Fruit fly (Drosophila melanogaster) whole organism, embryonic: ENCODE results near the gene Jhbp11.
A peak's percentile ranks its signal among the peaks of the same experiment; 100 is the strongest.

Source experiments
- Ada2b ChIP-seq: fragments of 200-800 bp; sonication (Bioruptor generic); IDR thresholded peaks from 2 replicates; pipeline ENCODE4 v1.3.6; 2022; ENCODE audit warnings: missing biosample characterization, missing genetic modification characterization
- Bdp1 ChIP-seq: fragments of 200-800 bp; sonication (Bioruptor generic); optimal IDR thresholded peaks from 3 replicates; lab custom pipeline; 2016; ENCODE audit warnings: missing biosample characterization, missing genetic modification characterization
- CG10321 ChIP-seq: fragments of 200-800 bp; sonication (Bioruptor generic); IDR thresholded peaks from 2 replicates; pipeline ENCODE4 v1.3.6; 2022; ENCODE audit warnings: missing biosample characterization, missing genetic modification characterization
- CG12219 ChIP-seq: fragments of 200-800 bp; sonication (Bioruptor generic); optimal IDR thresholded peaks from 3 replicates; lab custom pipeline; 2018; ENCODE audit warnings: missing biosample characterization, mild to moderate bottlenecking, missing genetic modification characterization
- CG14710 ChIP-seq: fragments of 200-800 bp; sonication (Bioruptor generic); optimal IDR thresholded peaks from 3 replicates; lab custom pipeline; 2019; ENCODE audit warnings: missing biosample characterization, mild to moderate bottlenecking, missing genetic modification characterization, moderate library complexity
- CG14860 ChIP-seq: fragments of 200-800 bp; sonication (Bioruptor generic); IDR thresholded peaks from 3 replicates; pipeline ENCODE4 v1.3.6; 2022; ENCODE audit warnings: missing biosample characterization, missing genetic modification characterization; ENCODE audit not compliant: partially characterized antibody
- CG15696 ChIP-seq: fragments of 200-800 bp; sonication (Bioruptor generic); optimal IDR thresholded peaks from 2 replicates; lab custom pipeline; 2019; ENCODE audit warnings: missing biosample characterization, mild to moderate bottlenecking, missing genetic modification characterization, moderate library complexity
- CG17829 ChIP-seq: fragments of 200-800 bp; optimal IDR thresholded peaks from 2 replicates; lab custom pipeline; 2019; ENCODE audit warnings: missing biosample characterization, mild to moderate bottlenecking, missing genetic modification characterization, moderate library complexity
- CG1832 ChIP-seq: fragments of 200-800 bp; sonication (Bioruptor generic); optimal IDR thresholded peaks from 2 replicates; lab custom pipeline; 2017; ENCODE audit warnings: missing biosample characterization, mild to moderate bottlenecking, missing genetic modification characterization, inconsistent platforms
- CG30020 ChIP-seq: fragments of 200-800 bp; optimal IDR thresholded peaks from 2 replicates; lab custom pipeline; 2019; ENCODE audit warnings: missing biosample characterization, mild to moderate bottlenecking, missing genetic modification characterization, moderate library complexity
- CG3065 ChIP-seq: fragments of 200-800 bp; sonication (Bioruptor generic); optimal IDR thresholded peaks from 2 replicates; lab custom pipeline; 2016; ENCODE audit warnings: missing biosample characterization, missing genetic modification characterization
- CG31224 ChIP-seq: fragments of 200-800 bp; sonication (Bioruptor generic); IDR thresholded peaks from 2 replicates; pipeline ENCODE4 v1.3.6; 2022; ENCODE audit warnings: missing biosample characterization, missing genetic modification characterization
- CG3726 ChIP-seq: fragments of 200-800 bp; sonication (Bioruptor generic); IDR thresholded peaks from 3 replicates; pipeline ENCODE4, ENCODE4 v1.3.6; 2022; ENCODE audit warnings: missing biosample characterization, missing genetic modification characterization
- CG3838 ChIP-seq: fragments of 200-800 bp; sonication (Bioruptor generic); optimal IDR thresholded peaks from 3 replicates; lab custom pipeline; 2016; ENCODE audit warnings: missing biosample characterization, missing genetic modification characterization
- CG4328 ChIP-seq: fragments of 200-800 bp; sonication (Bioruptor generic); optimal IDR thresholded peaks from 3 replicates; lab custom pipeline; 2017; ENCODE audit warnings: missing biosample characterization, missing genetic modification reagents, missing genetic modification characterization
- CG4820 ChIP-seq: fragments of 200-800 bp; sonication (Bioruptor generic); optimal IDR thresholded peaks from 3 replicates; lab custom pipeline; 2016; ENCODE audit warnings: missing biosample characterization, missing genetic modification characterization
- CG4854 ChIP-seq: fragments of 200-800 bp; sonication (Bioruptor generic); optimal IDR thresholded peaks from 2 replicates; lab custom pipeline; 2016; ENCODE audit warnings: missing biosample characterization, missing genetic modification characterization, inconsistent platforms
- CG6765 ChIP-seq: fragments of 200-800 bp; sonication (Bioruptor generic); optimal IDR thresholded peaks from 3 replicates; lab custom pipeline; 2017; ENCODE audit warnings: missing biosample characterization, mild to moderate bottlenecking, missing genetic modification characterization
- CG6854 ChIP-seq: fragments of 200-800 bp; sonication (Bioruptor generic); optimal IDR thresholded peaks from 3 replicates; lab custom pipeline; 2017; ENCODE audit warnings: missing biosample characterization, mild to moderate bottlenecking, missing genetic modification characterization
- CG7839 ChIP-seq: fragments of 200-800 bp; sonication (Bioruptor generic); optimal IDR thresholded peaks from 3 replicates; lab custom pipeline; 2018; ENCODE audit warnings: missing biosample characterization, mild to moderate bottlenecking, missing genetic modification characterization, moderate library complexity
- CG8089 ChIP-seq: fragments of 200-800 bp; sonication (Bioruptor generic); optimal IDR thresholded peaks from 3 replicates; lab custom pipeline; 2016; ENCODE audit warnings: missing biosample characterization, missing genetic modification characterization
- CG9215 ChIP-seq: fragments of 200-800 bp; sonication (Bioruptor generic); IDR thresholded peaks from 2 replicates; pipeline ENCODE4 v1.3.6; 2022; ENCODE audit warnings: missing biosample characterization, missing genetic modification characterization
- Dbx ChIP-seq: fragments of 200-800 bp; sonication (Bioruptor generic); IDR thresholded peaks from 3 replicates; pipeline ENCODE4 v1.3.6; 2022; ENCODE audit warnings: missing biosample characterization, missing genetic modification characterization
- Drgx ChIP-seq: fragments of 200-800 bp; sonication (Bioruptor generic); IDR thresholded peaks from 2 replicates; pipeline ENCODE4 v1.3.6; 2022; ENCODE audit warnings: missing biosample characterization, missing genetic modification characterization
- E2f2 ChIP-seq: fragments of 200-800 bp; sonication (Bioruptor generic); IDR thresholded peaks from 2 replicates; pipeline ENCODE4 v1.3.6; 2022; ENCODE audit warnings: missing biosample characterization, missing genetic modification characterization
- Elba2 ChIP-seq: fragments of 200-800 bp; sonication (Bioruptor generic); optimal IDR thresholded peaks from 3 replicates; lab custom pipeline; 2016; ENCODE audit warnings: missing biosample characterization, missing genetic modification characterization
- Gsc ChIP-seq: fragments of 200-800 bp; sonication (Bioruptor generic); IDR thresholded peaks from 2 replicates; pipeline ENCODE4 v1.3.6; 2022; ENCODE audit warnings: missing biosample characterization, missing genetic modification characterization
- Gug ChIP-seq: fragments of 200-800 bp; sonication (Bioruptor generic); IDR thresholded peaks from 4 replicates; pipeline ENCODE4 v1.3.6; 2022; ENCODE audit warnings: missing biosample characterization, missing genetic modification characterization
- Hand ChIP-seq: fragments of 200-800 bp; sonication (Bioruptor generic); optimal IDR thresholded peaks from 2 replicates; lab custom pipeline; 2017; ENCODE audit warnings: mild to moderate bottlenecking, missing biosample characterization, missing genetic modification reagents, missing genetic modification characterization
- Nf-YB ChIP-seq: fragments of 200-800 bp; sonication (Bioruptor generic); optimal IDR thresholded peaks from 3 replicates; lab custom pipeline; 2019; ENCODE audit warnings: missing biosample characterization, mild to moderate bottlenecking, missing genetic modification characterization, moderate library complexity
- Scr ChIP-seq: fragments of 200-800 bp; sonication (Bioruptor generic); IDR thresholded peaks from 2 replicates; pipeline ENCODE4 v1.3.6; 2022; ENCODE audit warnings: missing biosample characterization, missing genetic modification characterization; ENCODE audit not compliant: partially characterized antibody
- Six4 ChIP-seq: fragments of 200-800 bp; sonication (Bioruptor generic); optimal IDR thresholded peaks from 2 replicates; lab custom pipeline; 2016; ENCODE audit warnings: missing biosample characterization, missing genetic modification characterization
- amos ChIP-seq: fragments of 200-800 bp; sonication (Bioruptor generic); IDR thresholded peaks from 2 replicates; pipeline ENCODE4 v1.3.6; 2022; ENCODE audit warnings: missing biosample characterization, missing genetic modification characterization; ENCODE audit not compliant: partially characterized antibody
- bsh ChIP-seq, 2 experiments: fragments of 200-800 bp; sonication (Bioruptor generic); optimal IDR thresholded peaks; 2 replicates each; lab custom pipeline; 2017 to 2018; ENCODE audit warnings: mild to moderate bottlenecking in 2 of 2, missing biosample characterization in 2 of 2, missing genetic modification characterization in 2 of 2, moderate library complexity in 1 of 2
- cas ChIP-seq: fragments of 200-800 bp; sonication (Bioruptor generic); IDR thresholded peaks from 2 replicates; pipeline ENCODE4 v1.3.6; 2022; ENCODE audit warnings: missing biosample characterization, missing genetic modification characterization
- cato ChIP-seq: fragments of 200-800 bp; sonication (Bioruptor generic); optimal IDR thresholded peaks from 2 replicates; lab custom pipeline; 2016; ENCODE audit warnings: missing biosample characterization, missing genetic modification characterization, borderline replicate concordance
- corto ChIP-seq: fragments of 200-800 bp; sonication (Bioruptor generic); optimal IDR thresholded peaks from 2 replicates; lab custom pipeline; 2016; ENCODE audit warnings: missing biosample characterization, mild to moderate bottlenecking, missing genetic modification characterization, moderate library complexity
- dysf ChIP-seq: fragments of 200-800 bp; sonication (Bioruptor generic); IDR thresholded peaks from 3 replicates; pipeline ENCODE4 v1.3.6; 2022; ENCODE audit warnings: missing biosample characterization, missing genetic modification characterization
- eyg ChIP-seq: fragments of 200-800 bp; sonication (Bioruptor generic); optimal IDR thresholded peaks from 3 replicates; lab custom pipeline; 2016; ENCODE audit warnings: missing biosample characterization, missing genetic modification characterization
- fd3F ChIP-seq: fragments of 200-800 bp; sonication (Bioruptor generic); optimal IDR thresholded peaks from 2 replicates; lab custom pipeline; 2018; ENCODE audit warnings: missing biosample characterization, mild to moderate bottlenecking, missing genetic modification characterization, moderate library complexity
- grn ChIP-seq: fragments of 200-800 bp; sonication (Bioruptor generic); optimal IDR thresholded peaks from 3 replicates; lab custom pipeline; 2017; ENCODE audit warnings: missing biosample characterization, missing genetic modification characterization
- lov ChIP-seq, 2 experiments: fragments of 200-800 bp in 1 of 2; fragments of >200 bp in 1 of 2; sonication (Bioruptor generic) in 1 of 2; IDR thresholded peaks in 1 of 2; optimal IDR thresholded peaks in 1 of 2; 2 replicates in 1 of 2; 3 replicates in 1 of 2; pipeline versions ENCODE4 v1.3.6 to Lab custom; 2017 to 2022; ENCODE audit warnings: missing biosample characterization in 1 of 2, missing genetic modification characterization in 1 of 2
- nerfin-2 ChIP-seq: fragments of 200-800 bp; sonication (Bioruptor generic); IDR thresholded peaks from 2 replicates; pipeline ENCODE4 v1.3.6; 2022; ENCODE audit warnings: missing biosample characterization, missing genetic modification characterization; ENCODE audit not compliant: partially characterized antibody
- pb ChIP-seq: fragments of 200-800 bp; sonication (Bioruptor generic); optimal IDR thresholded peaks from 3 replicates; lab custom pipeline; 2016; ENCODE audit warnings: missing biosample characterization, missing genetic modification characterization
- pita ChIP-seq: fragments of 200-800 bp; sonication (Bioruptor generic); optimal IDR thresholded peaks from 2 replicates; lab custom pipeline; 2017; ENCODE audit warnings: missing biosample characterization, mild to moderate bottlenecking, missing genetic modification characterization
- ranshi ChIP-seq: fragments of 200-800 bp; sonication (Bioruptor generic); IDR thresholded peaks from 2 replicates; pipeline ENCODE4 v1.3.6; 2022; ENCODE audit warnings: missing biosample characterization, missing genetic modification characterization
- run ChIP-seq: fragments of 200-800 bp; sonication (Bioruptor generic); optimal IDR thresholded peaks from 3 replicates; lab custom pipeline; 2018; ENCODE audit warnings: missing biosample characterization, mild to moderate bottlenecking, missing genetic modification characterization
- tll ChIP-seq, 2 experiments: fragments of 200-800 bp in 1 of 2; fragments of >200 bp in 1 of 2; sonication (Bioruptor generic) in 1 of 2; optimal IDR thresholded peaks; 2 replicates each; lab custom pipeline; 2017 to 2019; ENCODE audit warnings: missing biosample characterization in 2 of 2, missing genetic modification characterization in 2 of 2, mild to moderate bottlenecking in 1 of 2, moderate library complexity in 1 of 2
- usp ChIP-seq: fragments of >200 bp; optimal IDR thresholded peaks from 2 replicates; lab custom pipeline; 2017; ENCODE audit warnings: missing biosample characterization, missing genetic modification characterization

The Jhbp11 gene

DNA sequence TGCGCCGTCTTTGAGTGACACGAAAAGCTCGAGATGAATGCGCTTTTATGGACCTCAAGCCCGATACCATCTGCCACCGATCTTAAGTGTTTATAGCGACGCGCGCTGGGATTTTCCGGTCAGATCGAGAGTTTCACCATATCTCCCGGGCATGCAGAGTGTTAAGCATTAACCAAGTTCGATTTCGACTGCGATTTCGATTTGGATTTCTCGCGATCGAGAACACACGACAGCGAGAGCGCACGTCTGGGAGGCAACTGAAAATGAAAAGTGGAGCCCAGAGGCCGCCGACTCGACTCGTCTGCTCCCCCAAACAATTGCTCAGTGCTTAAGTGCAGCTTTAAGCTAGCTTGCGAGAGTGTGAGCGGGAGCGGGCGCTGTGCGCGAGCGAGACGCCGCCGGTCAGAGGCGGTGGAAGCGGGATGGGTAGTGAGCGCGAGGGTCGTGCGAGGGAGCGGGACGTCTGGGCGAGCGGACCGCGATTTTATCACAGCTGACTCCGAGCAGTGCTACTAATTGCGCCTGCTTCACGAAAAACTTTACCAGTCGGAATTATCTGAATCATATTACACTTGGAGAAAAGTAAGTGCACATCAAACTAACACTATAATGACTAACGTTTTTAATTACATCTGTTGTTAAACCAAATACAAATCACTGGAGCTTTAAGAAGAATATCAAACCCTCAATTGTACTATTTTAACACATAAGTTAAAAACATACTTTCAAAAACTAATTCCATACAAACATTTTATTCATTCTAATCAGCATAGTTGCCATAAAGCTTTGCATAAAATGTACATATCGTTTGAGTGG is 31.0 kb upstream of the Jhbp11 start, which contains the start of gene spz (continued):
- TF ChIP-seq Scr (GFP tag; lab: Robert Waterston, UW) (no peak), corto (GFP tag; lab: Kevin White, UChicago) (no peak), pita (GFP tag; lab: Kevin White, UChicago) (no peak), E2f2 (GFP tag; lab: Robert Waterston, UW) (no peak), cato (no peak), CG6765 (GFP tag; lab: Kevin White, UChicago) (no peak), dysf (GFP tag; lab: Robert Waterston, UW) (no peak), CG9215 (GFP tag; lab: Robert Waterston, UW) (no peak), Six4 (GFP tag; lab: Kevin White, UChicago) (peak; percentile 18), lov (optimal IDR thresholded peaks at IDR 0.05; lab: Kevin White, UChicago) (no peak), lov (GFP tag; IDR thresholded peaks at IDR 0.05; lab: Robert Waterston, UW) (no peak), CG7839 (tag; lab: Kevin White, UChicago) (peak; percentile 37), tll (GFP tag; optimal IDR thresholded peaks at IDR 0.05; lab: Kevin White, UChicago) (no peak), CG8089 (GFP tag; lab: Kevin White, UChicago) (no peak), amos (peak; percentile 21; the same call in 1 of the 2 replicates), CG4328 (GFP tag; lab: Kevin White, UChicago) (no peak), eyg (no peak), Bdp1 (GFP tag; lab: Kevin White, UChicago) (no peak), CG17829 (no peak), CG10321 (GFP tag; lab: Robert Waterston, UW) (peak; percentile 85), grn (GFP tag; lab: Kevin White, UChicago) (peak; percentile 53), CG3838 (GFP tag; lab: Kevin White, UChicago) (no peak), Nf-YB (GFP tag; lab: Kevin White, UChicago) (no peak), CG14860 (0 out of 3 replicates have a peak, but pooled peaks have one; percentile 41), CG1832 (GFP tag; lab: Kevin White, UChicago) (peak; percentile 86), CG6854 (no peak), Dbx (GFP tag; lab: Robert Waterston, UW) (no peak), Hand (GFP tag; lab: Kevin White, UChicago) (no peak), Elba2 (GFP tag; lab: Kevin White, UChicago) (no peak), usp (GFP tag; lab: Kevin White, UChicago) (no peak), CG30020 (no peak), CG15696 (no peak), CG3065 (no peak), CG3726 (GFP tag; lab: Robert Waterston, UW) (no peak), CG12219 (GFP tag; lab: Kevin White, UChicago) (no peak), CG31224 (GFP tag; lab: Robert Waterston, UW) (no peak), Gsc (GFP tag; lab: Robert Waterston, UW) (no peak), CG4820 (GFP tag; lab: Kevin White, UChicago) (no peak), CG4854 (GFP tag; lab: Kevin White, UChicago) (no peak), Gug (GFP tag; lab: Robert Waterston, UW) (no peak), pb (no peak), Ada2b (GFP tag; lab: Robert Waterston, UW) (no peak), cas (no peak), nerfin-2 (GFP tag; lab: Robert Waterston, UW) (no peak), run (tag; lab: Kevin White, UChicago) (no peak), fd3F (GFP tag; lab: Kevin White, UChicago) (no peak), CG14710 (no peak), Drgx (GFP tag; lab: Robert Waterston, UW) (peak; percentile 30; the same call in 1 of the 2 replicates), bsh (GFP tag; optimal IDR thresholded peaks at IDR 0.05; lab: Kevin White, UChicago) (no peak), ranshi (GFP tag; lab: Robert Waterston, UW) (no peak)
